Fruit fly (Drosophila melanogaster) whole organism, wandering third instar larva: ENCODE data around the gene CG13398.

Source experiments
- CG32264 ChIP-seq: fragments of 200-800 bp; sonication (Bioruptor generic); optimal IDR thresholded peaks from 2 replicates; lab custom pipeline; 2016; ENCODE audit warnings: missing biosample characterization, missing genetic modification characterization
- CG9705 ChIP-seq: fragments of 200-800 bp; sonication (Bioruptor generic); optimal IDR thresholded peaks from 2 replicates; lab custom pipeline; 2018; ENCODE audit warnings: missing biosample characterization, mild to moderate bottlenecking, missing genetic modification characterization
- Dfd ChIP-seq: fragments of >200 bp; optimal IDR thresholded peaks from 2 replicates; lab custom pipeline; 2017; ENCODE audit warnings: missing biosample characterization, missing genetic modification characterization
- Dif ChIP-seq: fragments of 200-275, 200-300 bp; sonication (Bioruptor generic); optimal IDR thresholded peaks from 2 replicates; lab custom pipeline; 2018; ENCODE audit warnings: missing biosample characterization, missing genetic modification characterization; ENCODE audit not compliant: partially characterized antibody
- GATAd ChIP-seq: sonication (Bioruptor generic); optimal IDR thresholded peaks from 2 replicates; lab custom pipeline; 2016; ENCODE audit warnings: missing biosample characterization, missing genetic modification characterization
- HLH106 ChIP-seq: fragments of 200-800 bp; optimal IDR thresholded peaks from 3 replicates; lab custom pipeline; 2019; ENCODE audit warnings: missing biosample characterization, mild to moderate bottlenecking, missing genetic modification characterization, moderate library complexity
- Hnf4 ChIP-seq: fragments of 200-800 bp; sonication (Bioruptor generic); optimal IDR thresholded peaks from 2 replicates; lab custom pipeline; 2016; ENCODE audit warnings: missing biosample characterization, mild to moderate bottlenecking, missing genetic modification characterization
- Hr78 ChIP-seq: fragments of >200 bp; optimal IDR thresholded peaks from 2 replicates; lab custom pipeline; 2017; ENCODE audit warnings: missing biosample characterization, missing genetic modification characterization
- Hr83 ChIP-seq: fragments of 200-300 bp; sonication (Bioruptor generic); optimal IDR thresholded peaks from 2 replicates; lab custom pipeline; 2016; ENCODE audit warnings: missing biosample characterization, mild to moderate bottlenecking, missing genetic modification characterization, moderate library complexity; ENCODE audit not compliant: poor library complexity, severe bottlenecking
- Jra ChIP-seq: sonication (Bioruptor generic); optimal IDR thresholded peaks from 2 replicates; lab custom pipeline; 2016; ENCODE audit warnings: missing biosample characterization, missing genetic modification characterization
- Mio ChIP-seq: sonication (Bioruptor generic); optimal IDR thresholded peaks from 2 replicates; lab custom pipeline; 2016; ENCODE audit warnings: missing biosample characterization, missing genetic modification characterization
- N ChIP-seq: fragments of >200 bp; optimal IDR thresholded peaks from 2 replicates; lab custom pipeline; 2018; ENCODE audit warnings: missing biosample characterization, missing external identifiers, missing genetic modification characterization
- OdsH ChIP-seq: fragments of 200-800 bp; sonication (Bioruptor generic); optimal IDR thresholded peaks from 2 replicates; lab custom pipeline; 2016; ENCODE audit warnings: missing biosample characterization, mild to moderate bottlenecking, missing genetic modification characterization
- Rel ChIP-seq, 2 experiments: fragments of 200-800 bp; sonication (Bioruptor generic) in 1 of 2; optimal IDR thresholded peaks; 2 replicates in 1 of 2; 3 replicates in 1 of 2; lab custom pipeline; 2016 to 2019; ENCODE audit warnings: mild to moderate bottlenecking in 2 of 2, missing biosample characterization in 2 of 2, missing genetic modification characterization in 2 of 2, moderate library complexity in 1 of 2
- Sp1 ChIP-seq: fragments of 200-800 bp; sonication (Bioruptor generic); optimal IDR thresholded peaks from 3 replicates; lab custom pipeline; 2019; ENCODE audit warnings: missing biosample characterization, mild to moderate bottlenecking, missing genetic modification characterization, moderate library complexity
- Vsx2 ChIP-seq: fragments of 200-300, 225-300 bp; sonication (Bioruptor generic); optimal IDR thresholded peaks from 2 replicates; lab custom pipeline; 2018; ENCODE audit warnings: missing biosample characterization, missing genetic modification characterization; ENCODE audit not compliant: partially characterized antibody
- br ChIP-seq: fragments of 200-800 bp; sonication (Bioruptor generic); optimal IDR thresholded peaks from 2 replicates; lab custom pipeline; 2016; ENCODE audit warnings: missing biosample characterization, missing genetic modification characterization
- brk ChIP-seq: fragments of 200-800 bp; sonication (Bioruptor generic); optimal IDR thresholded peaks from 2 replicates; lab custom pipeline; 2016; ENCODE audit warnings: missing biosample characterization, mild to moderate bottlenecking, missing genetic modification characterization
- dl ChIP-seq, 2 experiments: fragments of 175-275, 200-275 bp in 1 of 2; fragments of 200-275 bp in 1 of 2; sonication (Bioruptor generic); optimal IDR thresholded peaks; lab custom pipeline; 2018; ENCODE audit warnings: mild to moderate bottlenecking in 2 of 2, missing biosample characterization in 2 of 2, missing genetic modification characterization in 2 of 2, moderate library complexity in 2 of 2; ENCODE audit not compliant: partially characterized antibody in 2 of 2, insufficient read depth in 1 of 2
- dmrt93B ChIP-seq: fragments of 200-800 bp; sonication (Bioruptor generic); optimal IDR thresholded peaks from 2 replicates; lab custom pipeline; 2018; ENCODE audit warnings: missing biosample characterization, mild to moderate bottlenecking, missing genetic modification characterization
- dsf ChIP-seq: sonication (Bioruptor generic); optimal IDR thresholded peaks from 2 replicates; lab custom pipeline; 2016; ENCODE audit warnings: missing biosample characterization, missing genetic modification characterization, borderline replicate concordance
- ey ChIP-seq: fragments of 200-800 bp; sonication (Bioruptor generic); optimal IDR thresholded peaks from 2 replicates; lab custom pipeline; 2016; ENCODE audit warnings: missing biosample characterization, missing genetic modification characterization
- foxo ChIP-seq, 2 experiments: fragments of 200-800 bp; sonication (Bioruptor generic); optimal IDR thresholded peaks; 2 replicates in 1 of 2; 3 replicates in 1 of 2; lab custom pipeline; 2016 to 2017; ENCODE audit warnings: missing biosample characterization in 2 of 2, missing genetic modification characterization in 2 of 2
- fru ChIP-seq: fragments of 200-800 bp; sonication (Bioruptor generic); optimal IDR thresholded peaks from 3 replicates; lab custom pipeline; 2016; ENCODE audit warnings: missing biosample characterization, mild to moderate bottlenecking, missing genetic modification characterization
- h ChIP-seq: fragments of 200-800 bp; sonication (Bioruptor generic); optimal IDR thresholded peaks from 3 replicates; lab custom pipeline; 2016; ENCODE audit warnings: missing biosample characterization, mild to moderate bottlenecking, missing genetic modification characterization
- jim ChIP-seq: fragments of 175-275, 200-325 bp; sonication (Bioruptor generic); optimal IDR thresholded peaks from 2 replicates; lab custom pipeline; 2016; ENCODE audit warnings: missing biosample characterization, mild to moderate bottlenecking, missing genetic modification characterization
- lola ChIP-seq: fragments of >200 bp; optimal IDR thresholded peaks from 2 replicates; lab custom pipeline; 2017; ENCODE audit warnings: missing biosample characterization, missing genetic modification characterization
- pan ChIP-seq: fragments of >200 bp; optimal IDR thresholded peaks from 2 replicates; lab custom pipeline; 2017
- psq ChIP-seq: fragments of 200-800 bp; sonication (Bioruptor generic); optimal IDR thresholded peaks from 3 replicates; lab custom pipeline; 2017; ENCODE audit warnings: missing biosample characterization, mild to moderate bottlenecking, missing genetic modification characterization, moderate library complexity
- rgr ChIP-seq: fragments of 200-800 bp; sonication (Bioruptor generic); optimal IDR thresholded peaks from 3 replicates; lab custom pipeline; 2016; ENCODE audit warnings: missing biosample characterization, mild to moderate bottlenecking, missing genetic modification characterization
- sage ChIP-seq: fragments of 200-800 bp; sonication (Bioruptor generic); optimal IDR thresholded peaks from 2 replicates; lab custom pipeline; 2016; ENCODE audit warnings: missing biosample characterization, mild to moderate bottlenecking, missing genetic modification characterization
- sv ChIP-seq: fragments of 200-800 bp; sonication (Bioruptor generic); optimal IDR thresholded peaks from 3 replicates; lab custom pipeline; 2016; ENCODE audit warnings: missing biosample characterization, missing genetic modification characterization
- tai ChIP-seq: sonication (Bioruptor generic); optimal IDR thresholded peaks from 2 replicates; lab custom pipeline; 2016; ENCODE audit warnings: missing biosample characterization, missing genetic modification characterization
- usp ChIP-seq: fragments of >200 bp; optimal IDR thresholded peaks from 2 replicates; lab custom pipeline; 2017; ENCODE audit warnings: missing biosample characterization, missing genetic modification characterization
- woc ChIP-seq: sonication (Bioruptor generic); optimal IDR thresholded peaks from 2 replicates; lab custom pipeline; 2016; ENCODE audit warnings: missing biosample characterization, mild to moderate bottlenecking, missing genetic modification characterization

The CG13398 gene

DNA sequence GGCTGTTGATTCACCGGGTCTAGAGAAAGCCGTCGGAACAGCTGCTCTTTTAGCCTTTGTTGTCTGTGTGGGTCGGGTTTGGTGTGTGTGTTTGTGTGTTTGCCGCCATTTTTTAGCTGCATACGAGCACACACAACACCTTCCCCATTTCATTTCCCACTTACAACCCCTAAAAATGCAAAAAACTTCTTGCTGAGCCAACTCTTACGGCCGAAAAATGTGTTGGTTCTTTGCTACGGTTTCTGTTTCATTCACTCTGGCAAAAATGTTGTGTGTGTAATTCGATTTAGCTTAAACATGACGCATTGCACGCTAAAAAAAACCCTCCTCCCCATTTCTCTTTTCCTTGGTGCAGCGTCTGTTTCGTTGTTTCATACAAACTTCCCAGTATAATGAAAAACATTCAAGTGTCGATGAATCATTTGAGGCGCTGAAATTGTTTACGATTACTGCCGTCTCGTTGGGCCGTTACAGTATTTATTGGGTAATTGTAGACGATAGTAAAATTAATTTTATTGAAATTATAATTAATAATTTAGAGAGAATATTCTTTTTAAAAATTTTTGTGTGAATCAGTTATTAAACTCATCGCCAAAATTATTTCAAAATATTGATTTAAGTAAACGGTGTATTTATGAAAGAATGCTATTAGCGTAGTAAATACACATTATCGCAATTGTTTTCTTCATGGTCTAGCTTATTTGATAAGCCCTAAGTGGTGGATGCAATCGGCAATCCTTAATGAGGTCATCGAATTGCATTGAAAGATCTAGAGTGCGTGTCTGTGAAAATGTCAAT, 11.1 kb upstream of the CG13398 start:
- TF ChIP-seq sage (GFP tag; lab: Kevin White, UChicago) (peak; percentile 17), Hr78 (GFP tag; lab: Kevin White, UChicago) (no peak), rgr (GFP tag; lab: Kevin White, UChicago) (no peak), Rel (GFP tag; optimal IDR thresholded peaks at IDR 0.05; lab: Kevin White, UChicago) (no peak), Rel (tag; optimal IDR thresholded peaks at IDR 0.05; lab: Kevin White, UChicago) (no peak), dmrt93B (GFP tag; lab: Kevin White, UChicago) (no peak), Mio (GFP tag; lab: Kevin White, UChicago) (no peak), Vsx2 (GFP tag; lab: Kevin White, UChicago) (no peak), foxo (GFP tag; optimal IDR thresholded peaks at IDR 0.05; lab: Kevin White, UChicago) (no peak), Hnf4 (GFP tag; lab: Kevin White, UChicago) (peak; percentile 10), OdsH (GFP tag; lab: Kevin White, UChicago) (no peak), psq (GFP tag; lab: Kevin White, UChicago) (no peak), Jra (GFP tag; lab: Kevin White, UChicago) (peak; percentile 45), usp (no peak), fru (no peak), Hr83 (GFP tag; lab: Kevin White, UChicago) (no peak), CG9705 (GFP tag; lab: Kevin White, UChicago) (no peak)

DNA sequence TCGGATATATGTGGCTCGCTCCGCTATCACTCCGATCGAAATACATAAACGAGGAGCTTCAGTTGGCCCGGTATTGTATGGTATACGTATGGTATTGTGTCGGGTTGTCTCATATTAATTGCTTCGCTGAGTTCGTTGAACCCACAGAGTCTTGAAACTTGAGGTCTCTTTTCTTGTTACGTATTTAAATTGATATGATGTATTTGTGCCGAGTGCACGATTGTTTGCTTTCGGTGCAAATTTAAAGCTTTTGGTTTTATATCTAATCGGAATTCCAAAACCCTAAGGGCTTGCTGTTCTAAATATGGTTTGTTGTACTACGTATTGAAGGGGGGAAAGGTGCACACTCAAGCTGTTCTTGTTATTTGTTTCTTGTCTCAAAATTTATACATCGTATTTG, 10.2 kb upstream of the CG13398 start:
- TF ChIP-seq brk (no peak), tai (GFP tag; lab: Kevin White, UChicago) (peak; percentile 36), Vsx2 (GFP tag; lab: Kevin White, UChicago) (no peak)
- TF ChIP-seq, all 38 proteins: peak for 1

DNA sequence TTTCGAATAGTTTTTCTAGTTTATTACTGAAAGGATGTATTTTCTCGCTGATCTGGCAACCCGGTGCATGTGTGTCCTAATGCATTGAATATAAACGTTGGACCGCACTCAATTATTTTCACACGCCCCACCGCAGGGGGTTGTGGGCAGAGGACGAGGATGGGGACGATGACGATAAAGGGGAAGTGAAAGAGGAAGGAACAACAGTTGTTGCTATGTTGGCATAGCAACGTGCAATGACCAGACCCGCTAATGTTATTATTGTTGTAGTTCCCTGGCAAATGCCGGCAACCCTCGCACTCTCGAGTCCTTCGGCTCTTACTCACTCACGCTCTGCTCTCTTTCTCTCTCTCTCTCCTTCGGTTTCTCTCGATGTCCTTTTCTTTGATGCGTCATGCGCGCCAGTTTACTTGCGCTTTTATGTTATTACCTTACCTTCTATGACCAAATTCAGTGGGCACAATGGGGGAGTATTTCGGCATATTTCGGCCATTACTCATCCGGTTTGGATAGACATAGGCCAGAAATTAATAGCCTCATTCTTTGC, 9.7 kb upstream of the CG13398 start:
- TF ChIP-seq h (no peak), dl (GFP tag; optimal IDR thresholded peaks at IDR 0.05; lab: Kevin White, UChicago; ENCODE audit: insufficient read depth in 1 of 2, partially characterized antibody in 2 of 2) (peak in 1 of 2 experiments; percentile 13), Dif (GFP tag; lab: Kevin White, UChicago) (peak; percentile 22)

DNA sequence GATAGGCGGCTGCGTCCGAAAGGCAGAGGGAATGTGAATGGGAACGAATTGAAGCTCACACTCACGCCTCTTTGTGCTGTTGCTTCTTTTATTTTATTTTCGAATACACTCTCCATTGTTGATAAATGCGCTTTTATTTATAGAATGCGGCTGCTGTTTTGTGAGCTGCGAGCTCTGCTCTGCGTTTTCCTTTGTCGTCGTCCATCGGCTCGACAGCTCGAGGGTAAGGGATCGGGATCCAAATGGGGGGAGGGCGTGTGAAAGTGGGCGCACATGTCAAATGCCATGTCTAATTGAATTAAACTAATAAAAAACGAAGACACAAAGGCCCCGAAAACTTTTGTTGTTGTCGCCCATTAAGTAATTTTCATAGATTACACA, 9.0 kb upstream of the CG13398 start:
- TF ChIP-seq Hr78 (GFP tag; lab: Kevin White, UChicago) (no peak), Rel (GFP tag; optimal IDR thresholded peaks at IDR 0.05; lab: Kevin White, UChicago) (no peak), Rel (tag; optimal IDR thresholded peaks at IDR 0.05; lab: Kevin White, UChicago) (peak; percentile 8), Mio (GFP tag; lab: Kevin White, UChicago) (no peak), h (peak; percentile 6), brk (peak; percentile 38)

DNA sequence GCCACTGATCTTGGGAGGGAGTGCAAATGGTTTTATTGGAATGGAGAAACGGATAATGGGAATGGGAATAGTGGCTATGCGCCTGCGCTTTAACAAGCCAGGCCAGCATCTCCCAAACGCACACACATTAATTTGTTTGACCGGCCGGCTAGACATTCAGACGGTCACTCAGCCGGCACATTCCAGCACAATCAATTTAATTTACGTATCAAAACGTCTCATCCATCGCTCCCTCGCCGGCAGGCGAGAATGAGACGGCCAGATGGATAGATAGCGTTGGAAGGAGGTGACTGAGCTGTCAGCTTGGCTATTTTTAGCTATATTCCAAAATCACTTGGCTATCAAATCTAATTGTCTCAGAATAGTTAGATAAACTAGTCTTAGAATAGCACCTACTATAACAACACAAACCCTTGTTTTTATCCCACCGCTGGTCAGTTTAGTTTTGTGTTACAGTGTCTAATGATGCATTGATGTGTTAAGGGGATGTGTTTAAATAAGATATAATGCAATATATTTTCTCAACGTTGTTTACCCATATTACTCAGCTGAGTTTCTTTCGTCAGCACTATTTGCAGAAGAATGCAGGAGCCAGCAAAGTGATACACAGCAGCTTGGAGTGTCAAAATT, 8.5 kb upstream of the CG13398 start:
- TF ChIP-seq Vsx2 (GFP tag; lab: Kevin White, UChicago) (no peak), foxo (GFP tag; optimal IDR thresholded peaks at IDR 0.05; lab: Kevin White, UChicago) (no peak), psq (GFP tag; lab: Kevin White, UChicago) (peak; percentile 32), ey (GFP tag; lab: Kevin White, UChicago) (no peak), HLH106 (tag; lab: Kevin White, UChicago) (no peak), fru (peak; percentile 49), h (peak; percentile 68), brk (no peak), dl (GFP tag; optimal IDR thresholded peaks at IDR 0.05; lab: Kevin White, UChicago; ENCODE audit: insufficient read depth in 1 of 2, partially characterized antibody in 2 of 2) (no peak), N (GFP tag; lab: Kevin White, UChicago) (no peak), CG32264 (GFP tag; lab: Kevin White, UChicago) (no peak), Dif (GFP tag; lab: Kevin White, UChicago) (no peak), Jra (GFP tag; lab: Kevin White, UChicago) (no peak), pan (lab: Kevin White, UChicago) (no peak), Rel (GFP tag; optimal IDR thresholded peaks at IDR 0.05; lab: Kevin White, UChicago) (no peak), Rel (tag; optimal IDR thresholded peaks at IDR 0.05; lab: Kevin White, UChicago) (no peak), Dfd (GFP tag; lab: Kevin White, UChicago) (no peak), dsf (GFP tag; lab: Kevin White, UChicago) (no peak), Hr83 (GFP tag; lab: Kevin White, UChicago) (peak; percentile 31), br (peak; percentile 26), Mio (GFP tag; lab: Kevin White, UChicago) (no peak), Sp1 (GFP tag; lab: Kevin White, UChicago) (no peak), lola (GFP tag; lab: Kevin White, UChicago) (no peak), GATAd (no peak), jim (GFP tag; lab: Kevin White, UChicago) (no peak), CG9705 (GFP tag; lab: Kevin White, UChicago) (no peak), woc (no peak), tai (GFP tag; lab: Kevin White, UChicago) (peak; percentile 33), sage (GFP tag; lab: Kevin White, UChicago) (peak; percentile 9), sv (no peak), Hr78 (GFP tag; lab: Kevin White, UChicago) (no peak)
